Fruit fly (Drosophila melanogaster) whole organism, wandering third instar larva: ENCODE measurements around the gene CG17826.

ENCODE experiments used
- CG32264 ChIP-seq: fragments of 200-800 bp; sonication (Bioruptor generic); optimal IDR thresholded peaks from 2 replicates; lab custom pipeline; 2016; ENCODE audit warnings: missing biosample characterization, missing genetic modification characterization
- Dfd ChIP-seq: fragments of >200 bp; optimal IDR thresholded peaks from 2 replicates; lab custom pipeline; 2017; ENCODE audit warnings: missing biosample characterization, missing genetic modification characterization
- HLH106 ChIP-seq: fragments of 200-800 bp; optimal IDR thresholded peaks from 3 replicates; lab custom pipeline; 2019; ENCODE audit warnings: missing biosample characterization, mild to moderate bottlenecking, missing genetic modification characterization, moderate library complexity
- Hr78 ChIP-seq: fragments of >200 bp; optimal IDR thresholded peaks from 2 replicates; lab custom pipeline; 2017; ENCODE audit warnings: missing biosample characterization, missing genetic modification characterization
- OdsH ChIP-seq: fragments of 200-800 bp; sonication (Bioruptor generic); optimal IDR thresholded peaks from 2 replicates; lab custom pipeline; 2016; ENCODE audit warnings: missing biosample characterization, mild to moderate bottlenecking, missing genetic modification characterization
- Rel ChIP-seq, 2 experiments: fragments of 200-800 bp; sonication (Bioruptor generic) in 1 of 2; optimal IDR thresholded peaks; 2 replicates in 1 of 2; 3 replicates in 1 of 2; lab custom pipeline; 2016 to 2019; ENCODE audit warnings: mild to moderate bottlenecking in 2 of 2, missing biosample characterization in 2 of 2, missing genetic modification characterization in 2 of 2, moderate library complexity in 1 of 2
- dsf ChIP-seq: sonication (Bioruptor generic); optimal IDR thresholded peaks from 2 replicates; lab custom pipeline; 2016; ENCODE audit warnings: missing biosample characterization, missing genetic modification characterization, borderline replicate concordance
- h ChIP-seq: fragments of 200-800 bp; sonication (Bioruptor generic); optimal IDR thresholded peaks from 3 replicates; lab custom pipeline; 2016; ENCODE audit warnings: missing biosample characterization, mild to moderate bottlenecking, missing genetic modification characterization
- lola ChIP-seq: fragments of >200 bp; optimal IDR thresholded peaks from 2 replicates; lab custom pipeline; 2017; ENCODE audit warnings: missing biosample characterization, missing genetic modification characterization
- pan ChIP-seq: fragments of >200 bp; optimal IDR thresholded peaks from 2 replicates; lab custom pipeline; 2017
- psq ChIP-seq: fragments of 200-800 bp; sonication (Bioruptor generic); optimal IDR thresholded peaks from 3 replicates; lab custom pipeline; 2017; ENCODE audit warnings: missing biosample characterization, mild to moderate bottlenecking, missing genetic modification characterization, moderate library complexity
- sv ChIP-seq: fragments of 200-800 bp; sonication (Bioruptor generic); optimal IDR thresholded peaks from 3 replicates; lab custom pipeline; 2016; ENCODE audit warnings: missing biosample characterization, missing genetic modification characterization
- tai ChIP-seq: sonication (Bioruptor generic); optimal IDR thresholded peaks from 2 replicates; lab custom pipeline; 2016; ENCODE audit warnings: missing biosample characterization, missing genetic modification characterization

- no peak for TF ChIP-seq pan (lab: Kevin White, UChicago)
- TF ChIP-seq Rel (GFP tag; optimal IDR thresholded peaks at IDR 0.05; lab: Kevin White, UChicago) = no peak
- no peak for TF ChIP-seq Rel (tag; optimal IDR thresholded peaks at IDR 0.05; lab: Kevin White, UChicago)
- no peak for TF ChIP-seq h (GFP tag; lab: Kevin White, UChicago)
- TF ChIP-seq dsf = no peak
- no peak for TF ChIP-seq Dfd (GFP tag; lab: Kevin White, UChicago)
- no peak for TF ChIP-seq lola
- no peak for TF ChIP-seq psq (GFP tag; lab: Kevin White, UChicago)
- no peak for TF ChIP-seq OdsH (GFP tag; lab: Kevin White, UChicago)
- no peak for TF ChIP-seq sv
- no peak for TF ChIP-seq CG32264 (GFP tag; lab: Kevin White, UChicago)
- no peak for TF ChIP-seq HLH106
- no peak for TF ChIP-seq Hr78 (GFP tag; lab: Kevin White, UChicago)
- no peak for TF ChIP-seq tai
Observed at dm6 chr3L:11990436-11990835, 40.8 kb downstream of the CG17826 start, which contains the start of gene CG6931.
